4 fruit fly cellular contexts compared by ENCODE assay signal in the genomic region with DNA sequence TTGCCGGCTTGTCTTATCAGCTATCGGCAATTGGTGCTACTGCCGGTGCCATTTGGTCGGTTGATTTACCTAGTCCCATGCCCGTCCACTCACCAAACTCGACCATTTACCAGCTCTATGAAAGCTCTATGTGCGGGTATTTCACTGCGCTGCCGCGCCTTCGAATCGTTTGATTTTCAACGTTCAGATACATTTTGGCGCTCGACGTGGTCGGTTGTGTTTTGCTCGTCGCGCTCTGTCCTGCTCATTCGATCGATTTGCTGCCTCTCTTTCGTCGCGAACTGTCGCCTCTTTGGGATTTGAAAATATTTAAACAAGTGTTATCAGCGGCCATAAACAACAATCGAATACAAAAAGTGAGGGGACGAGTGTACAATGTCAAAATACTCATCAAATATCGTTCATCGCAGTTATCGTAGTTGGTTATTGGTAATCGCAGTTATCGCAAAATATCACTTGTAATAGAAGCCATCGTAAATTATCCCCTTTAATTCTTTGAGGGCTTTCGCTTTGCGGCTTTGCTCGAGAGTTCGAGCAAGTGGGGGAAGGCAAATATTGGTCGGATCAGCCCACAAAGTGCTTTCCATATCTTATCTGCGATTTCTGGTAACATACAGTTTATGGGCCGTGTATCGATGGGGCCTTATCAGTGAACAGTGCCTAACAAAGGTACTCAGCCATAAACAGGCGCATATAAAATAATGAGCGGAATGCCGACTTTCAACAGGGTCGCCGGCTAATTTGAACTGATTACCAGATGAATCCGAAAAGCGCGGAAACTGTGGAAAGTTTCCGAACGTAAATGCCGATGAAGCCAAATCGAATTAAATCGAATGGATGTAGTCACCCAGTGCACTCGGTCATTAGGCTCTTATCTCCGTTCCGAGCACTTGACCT.
TF ChIP-seq lines count a peak whose summit lies in the region.

No protein-coding gene starts in this region.

- no peak for TF ChIP-seq CTCF in whole organism, embryonic (GFP tag; optimal IDR thresholded peaks at IDR 0.05; lab: Kevin White, UChicago)

TF ChIP-seq in whole organism, adult, 20 proteins besides CTCF, POLR2A, EP300 and RAD21:
- peak; percentile 66 for TF ChIP-seq cic (GFP tag; optimal IDR thresholded peaks at IDR 0.05; lab: Kevin White, UChicago)
- TF ChIP-seq Mnt (GFP tag; optimal IDR thresholded peaks at IDR 0.05; lab: Kevin White, UChicago), result peak; percentile 23
- peak; percentile 12 for TF ChIP-seq tj (GFP tag; optimal IDR thresholded peaks at IDR 0.05; lab: Kevin White, UChicago)
- no peak for TF ChIP-seq CG7101 (tag; optimal IDR thresholded peaks at IDR 0.05; lab: Kevin White, UChicago)
- no peak for TF ChIP-seq Clk (GFP tag; optimal IDR thresholded peaks at IDR 0.05; lab: Kevin White, UChicago)
- no peak for TF ChIP-seq ovo (GFP tag; optimal IDR thresholded peaks at IDR 0.05; lab: Kevin White, UChicago)
- TF ChIP-seq kay (GFP tag; lab: Kevin White, UChicago; ENCODE audit: borderline replicate concordance), result no peak
- no peak for TF ChIP-seq CG11617 (GFP tag; optimal IDR thresholded peaks at IDR 0.05; lab: Kevin White, UChicago)
- TF ChIP-seq CG14711 (tag; optimal IDR thresholded peaks at IDR 0.05; lab: Kevin White, UChicago), result no peak
- TF ChIP-seq CG33017 (tag; optimal IDR thresholded peaks at IDR 0.05; lab: Kevin White, UChicago), result no peak
- TF ChIP-seq CG5204 (GFP tag; optimal IDR thresholded peaks at IDR 0.05; lab: Kevin White, UChicago), result peak; percentile 2
- no peak for TF ChIP-seq Hr96 (GFP tag; optimal IDR thresholded peaks at IDR 0.05; lab: Kevin White, UChicago)
- no peak for TF ChIP-seq CG7045 (GFP tag; optimal IDR thresholded peaks at IDR 0.05; lab: Kevin White, UChicago)
- no peak for TF ChIP-seq CG1620 (GFP tag; optimal IDR thresholded peaks at IDR 0.05; lab: Kevin White, UChicago)
- peak; percentile 1 for TF ChIP-seq pad (GFP tag; optimal IDR thresholded peaks at IDR 0.05; lab: Kevin White, UChicago)
- TF ChIP-seq CG12768 (GFP tag; optimal IDR thresholded peaks at IDR 0.05; lab: Kevin White, UChicago), result peak; percentile 27
- no peak for TF ChIP-seq Crg-1 (GFP tag; optimal IDR thresholded peaks at IDR 0.05; lab: Kevin White, UChicago)
- TF ChIP-seq bab1 (GFP tag; optimal IDR thresholded peaks at IDR 0.05; lab: Kevin White, UChicago), result no peak
- no peak for TF ChIP-seq toe (GFP tag; optimal IDR thresholded peaks at IDR 0.05; lab: Kevin White, UChicago)
- TF ChIP-seq cnc (optimal IDR thresholded peaks at IDR 0.05; lab: Kevin White, UChicago), result no peak

TF ChIP-seq in whole organism, embryonic, 481 proteins besides CTCF, POLR2A, EP300 and RAD21 (continues in another document):
- TF ChIP-seq CG10366 (GFP tag; IDR thresholded peaks at IDR 0.05; lab: Robert Waterston, UW), result 0 out of 2 replicates have a peak, but pooled peaks have one; percentile 10
- TF ChIP-seq CG16779 (GFP tag; IDR thresholded peaks at IDR 0.05; lab: Robert Waterston, UW), result 0 out of 2 replicates have a peak, but pooled peaks have one; percentile 53
- no peak for TF ChIP-seq CG9817 (tag; optimal IDR thresholded peaks at IDR 0.05; lab: Kevin White, UChicago)
- no peak for TF ChIP-seq odd (GFP tag; optimal IDR thresholded peaks at IDR 0.05; lab: Kevin White, UChicago)
- TF ChIP-seq CG10462 (GFP tag; optimal IDR thresholded peaks at IDR 0.05; lab: Kevin White, UChicago), result no peak
- TF ChIP-seq gro (GFP tag; optimal IDR thresholded peaks at IDR 0.05; lab: Kevin White, UChicago), result peak; percentile 18
- no peak for TF ChIP-seq PHDP (tag; optimal IDR thresholded peaks at IDR 0.05; lab: Kevin White, UChicago)
- TF ChIP-seq ind (GFP tag; optimal IDR thresholded peaks at IDR 0.05; lab: Kevin White, UChicago), result no peak
- TF ChIP-seq Nf-YB (GFP tag; optimal IDR thresholded peaks at IDR 0.05; lab: Kevin White, UChicago), result peak; percentile 6
- peak; percentile 1 for TF ChIP-seq nerfin-1 (tag; optimal IDR thresholded peaks at IDR 0.05; lab: Kevin White, UChicago)
- no peak for TF ChIP-seq Ssrp (tag; optimal IDR thresholded peaks at IDR 0.05; lab: Kevin White, UChicago)
- no peak for TF ChIP-seq chif (GFP tag; optimal IDR thresholded peaks at IDR 0.05; lab: Kevin White, UChicago)
- TF ChIP-seq CG7372 (GFP tag; IDR thresholded peaks at IDR 0.05; lab: Robert Waterston, UW), result no peak
- TF ChIP-seq CG8281 (tag; optimal IDR thresholded peaks at IDR 0.05; lab: Kevin White, UChicago), result peak; percentile 10
- TF ChIP-seq CG10959 (GFP tag; IDR thresholded peaks at IDR 0.05; lab: Robert Waterston, UW), result no peak
- peak; percentile 17 for TF ChIP-seq wek (GFP tag; optimal IDR thresholded peaks at IDR 0.05; lab: Kevin White, UChicago)
- TF ChIP-seq CG17612 (GFP tag; IDR thresholded peaks at IDR 0.05; lab: Robert Waterston, UW), result no peak
- no peak for TF ChIP-seq btn (GFP tag; optimal IDR thresholded peaks at IDR 0.05; lab: Kevin White, UChicago)
- no peak for TF ChIP-seq Mes4 (GFP tag; optimal IDR thresholded peaks at IDR 0.05; lab: Kevin White, UChicago)
- TF ChIP-seq pum (GFP tag; optimal IDR thresholded peaks at IDR 0.05; lab: Kevin White, UChicago), result no peak
- TF ChIP-seq Tbp (GFP tag; optimal IDR thresholded peaks at IDR 0.05; lab: Kevin White, UChicago), result no peak

TF ChIP-seq in whole organism, prepupa, 60 proteins besides CTCF, POLR2A, EP300 and RAD21:
- TF ChIP-seq topi (GFP tag; optimal IDR thresholded peaks at IDR 0.05; lab: Kevin White, UChicago), result no peak
- TF ChIP-seq CG6808 (GFP tag; optimal IDR thresholded peaks at IDR 0.05; lab: Kevin White, UChicago), result no peak
- peak; percentile 55 for TF ChIP-seq fkh (GFP tag; optimal IDR thresholded peaks at IDR 0.05; lab: Kevin White, UChicago)
- no peak for TF ChIP-seq CG6276 (GFP tag; optimal IDR thresholded peaks at IDR 0.05; lab: Kevin White, UChicago)
- no peak for TF ChIP-seq CG10631 (GFP tag; optimal IDR thresholded peaks at IDR 0.05; lab: Kevin White, UChicago)
- TF ChIP-seq vri (GFP tag; optimal IDR thresholded peaks at IDR 0.05; lab: Kevin White, UChicago), result peak; percentile 60
- TF ChIP-seq svp (GFP tag; lab: Kevin White, UChicago), result peak; percentile 88
- peak; percentile 22 for TF ChIP-seq Eip78C (GFP tag; lab: Kevin White, UChicago)

TF ChIP-seq in whole organism, wandering third instar larva, 38 proteins besides CTCF, POLR2A, EP300 and RAD21:
- TF ChIP-seq Dif (GFP tag; optimal IDR thresholded peaks at IDR 0.05; lab: Kevin White, UChicago; ENCODE audit: partially characterized antibody) (peak; percentile 46), Rel (GFP tag; optimal IDR thresholded peaks at IDR 0.05; lab: Kevin White, UChicago) (no peak), Rel (tag; optimal IDR thresholded peaks at IDR 0.05; lab: Kevin White, UChicago) (peak; percentile 23), Sp1 (GFP tag; optimal IDR thresholded peaks at IDR 0.05; lab: Kevin White, UChicago) (peak; percentile 1), tai (GFP tag; optimal IDR thresholded peaks at IDR 0.05; lab: Kevin White, UChicago) (no peak), usp (GFP tag; optimal IDR thresholded peaks at IDR 0.05; lab: Kevin White, UChicago) (no peak), ey (GFP tag; optimal IDR thresholded peaks at IDR 0.05; lab: Kevin White, UChicago) (no peak), woc (GFP tag; optimal IDR thresholded peaks at IDR 0.05; lab: Kevin White, UChicago) (peak; percentile 0)
